Fruit fly (Drosophila melanogaster) whole organism, pupa: ENCODE data around the gene Ptp61F.

Experiments
- CG10348 ChIP-seq: fragments of 200-800 bp; sonication (Bioruptor generic); IDR thresholded peaks from 2 replicates; pipeline ENCODE4 v1.3.6; 2022; ENCODE audit warnings: missing biosample characterization, missing genetic modification characterization
- CG12605 ChIP-seq: fragments of 200-800 bp; sonication (Bioruptor generic); IDR thresholded peaks from 2 replicates; pipeline ENCODE4 v1.3.6; 2022; ENCODE audit warnings: missing biosample characterization, missing genetic modification characterization
- CG13204 ChIP-seq: fragments of 200-800 bp; sonication (Bioruptor generic); optimal IDR thresholded peaks from 2 replicates; lab custom pipeline; 2018; ENCODE audit warnings: missing biosample characterization, mild to moderate bottlenecking, missing genetic modification characterization, moderate library complexity
- CG14655 ChIP-seq: fragments of 200-800 bp; sonication (Bioruptor generic); optimal IDR thresholded peaks from 3 replicates; lab custom pipeline; 2017; ENCODE audit warnings: mild to moderate bottlenecking, missing biosample characterization, missing genetic modification reagents, missing genetic modification characterization
- CG15710 ChIP-seq: fragments of 200-800 bp; sonication (Bioruptor generic); optimal IDR thresholded peaks from 2 replicates; lab custom pipeline; 2018; ENCODE audit warnings: missing biosample characterization, mild to moderate bottlenecking, missing genetic modification characterization, moderate library complexity
- CG17806 ChIP-seq: fragments of 200-800 bp; sonication (Bioruptor generic); optimal IDR thresholded peaks from 2 replicates; lab custom pipeline; 2018; ENCODE audit warnings: missing biosample characterization, mild to moderate bottlenecking, missing genetic modification characterization, moderate library complexity
- CG32121 ChIP-seq: fragments of 200-800 bp; sonication (Bioruptor generic); IDR thresholded peaks from 2 replicates; pipeline ENCODE4 v1.3.6; 2022; ENCODE audit warnings: missing biosample characterization, missing genetic modification characterization
- CG34367 ChIP-seq: fragments of 200-800 bp; sonication (Bioruptor generic); optimal IDR thresholded peaks from 2 replicates; lab custom pipeline; 2018; ENCODE audit warnings: missing biosample characterization, mild to moderate bottlenecking, missing genetic modification characterization
- CG4496 ChIP-seq: fragments of 200-800 bp; sonication (Bioruptor generic); IDR thresholded peaks from 3 replicates; pipeline ENCODE4 v1.3.6; 2022; ENCODE audit warnings: missing biosample characterization, missing genetic modification characterization
- CG8159 ChIP-seq: fragments of 200-800 bp; sonication (Bioruptor generic); optimal IDR thresholded peaks from 3 replicates; lab custom pipeline; 2018; ENCODE audit warnings: missing biosample characterization, mild to moderate bottlenecking, missing genetic modification characterization, moderate library complexity
- CG8301 ChIP-seq: fragments of 200-800 bp; sonication (Bioruptor generic); optimal IDR thresholded peaks from 2 replicates; lab custom pipeline; 2018; ENCODE audit warnings: missing biosample characterization, mild to moderate bottlenecking, missing genetic modification characterization
- CG9948 ChIP-seq: fragments of 200-800 bp; sonication (Bioruptor generic); optimal IDR thresholded peaks from 2 replicates; lab custom pipeline; 2018; ENCODE audit warnings: missing biosample characterization, mild to moderate bottlenecking, missing genetic modification characterization, moderate library complexity
- D1 ChIP-seq: fragments of 200-800 bp; sonication (Bioruptor generic); optimal IDR thresholded peaks from 2 replicates; lab custom pipeline; 2018; ENCODE audit warnings: missing biosample characterization, mild to moderate bottlenecking, missing genetic modification characterization, moderate library complexity
- EcR ChIP-seq: fragments of 200-800 bp; sonication (Bioruptor generic); optimal IDR thresholded peaks from 3 replicates; lab custom pipeline; 2019; ENCODE audit warnings: missing biosample characterization, missing genetic modification characterization, mild to moderate bottlenecking, moderate library complexity, missing genetic modification reagents
- Ets98B ChIP-seq: fragments of 200-800 bp; sonication (Bioruptor generic); IDR thresholded peaks from 2 replicates; pipeline ENCODE4 v1.3.6; 2022; ENCODE audit warnings: missing biosample characterization, missing genetic modification characterization
- Pif1A ChIP-seq: fragments of 200-800 bp; sonication (Bioruptor generic); optimal IDR thresholded peaks from 3 replicates; lab custom pipeline; 2016; ENCODE audit warnings: missing biosample characterization, missing genetic modification characterization
- Pif1B ChIP-seq: fragments of 200-800 bp; sonication (Bioruptor generic); optimal IDR thresholded peaks from 3 replicates; lab custom pipeline; 2016; ENCODE audit warnings: missing biosample characterization, missing genetic modification characterization
- Snoo ChIP-seq: fragments of 200-800 bp; sonication (Bioruptor generic); optimal IDR thresholded peaks from 3 replicates; lab custom pipeline; 2017; ENCODE audit warnings: missing biosample characterization, mild to moderate bottlenecking, missing genetic modification characterization, inconsistent platforms
- fd96Ca ChIP-seq: fragments of 200-800 bp; sonication (Bioruptor generic); IDR thresholded peaks from 3 replicates; pipeline ENCODE4 v1.3.6; 2022; ENCODE audit warnings: missing biosample characterization, missing genetic modification characterization
- gl ChIP-seq: fragments of 200-800 bp; sonication (Bioruptor generic); optimal IDR thresholded peaks from 2 replicates; lab custom pipeline; 2018; ENCODE audit warnings: missing biosample characterization, mild to moderate bottlenecking, missing genetic modification characterization
- rn ChIP-seq: fragments of 200-800 bp; sonication (Bioruptor generic); IDR thresholded peaks from 2 replicates; pipeline ENCODE4 v1.3.6; 2022; ENCODE audit warnings: missing biosample characterization, missing genetic modification characterization

Gene Ptp61F

dm6 chr3L:1378862-1379543 is 96.1 kb downstream of the Ptp61F start:
- TF ChIP-seq gl (tag; lab: Kevin White, UChicago) (peak; percentile 59), CG12605 (GFP tag; lab: Robert Waterston, UW) (peak; percentile 92), Ets98B (GFP tag; lab: Robert Waterston, UW) (peak; percentile 93), fd96Ca (GFP tag; lab: Robert Waterston, UW) (peak; percentile 89), Snoo (peak; percentile 69), CG10348 (GFP tag; lab: Robert Waterston, UW) (no peak), D1 (tag; lab: Kevin White, UChicago) (no peak), CG9948 (tag; lab: Kevin White, UChicago) (peak; percentile 68), CG32121 (peak; percentile 91), CG4496 (GFP tag; lab: Robert Waterston, UW) (peak; percentile 95), Pif1A (GFP tag; lab: Kevin White, UChicago) (peak; percentile 84), CG17806 (peak; percentile 69), Pif1B (GFP tag; lab: Kevin White, UChicago) (peak; percentile 79), CG14655 (peak; percentile 91), EcR (GFP tag; lab: Kevin White, UChicago) (no peak), CG34367 (tag; lab: Kevin White, UChicago) (peak; percentile 67), CG8301 (peak; percentile 88), rn (GFP tag; lab: Robert Waterston, UW) (peak; percentile 82), CG13204 (GFP tag; lab: Kevin White, UChicago) (peak; percentile 43), CG8159 (tag; lab: Kevin White, UChicago) (peak; percentile 63), CG15710 (tag; lab: Kevin White, UChicago) (peak; percentile 71)
- TF ChIP-seq, all 21 proteins: peak for 18

- TF ChIP-seq gl (tag; lab: Kevin White, UChicago): no peak
- TF ChIP-seq CG4496 (GFP tag; lab: Robert Waterston, UW): no peak
- TF ChIP-seq rn (GFP tag; lab: Robert Waterston, UW): no peak
- no peak for TF ChIP-seq CG8301
- TF ChIP-seq CG8159 (tag; lab: Kevin White, UChicago): no peak
- TF ChIP-seq CG15710 (tag; lab: Kevin White, UChicago): no peak
- no peak for TF ChIP-seq CG9948 (tag; lab: Kevin White, UChicago)
- TF ChIP-seq D1 (tag; lab: Kevin White, UChicago): no peak
- no peak for TF ChIP-seq Ets98B (GFP tag; lab: Robert Waterston, UW)
- TF ChIP-seq CG10348 (GFP tag; lab: Robert Waterston, UW): no peak
- no peak for TF ChIP-seq Pif1A (GFP tag; lab: Kevin White, UChicago)
- no peak for TF ChIP-seq CG32121
- no peak for TF ChIP-seq EcR (GFP tag; lab: Kevin White, UChicago)
- no peak for TF ChIP-seq fd96Ca (GFP tag; lab: Robert Waterston, UW)
- TF ChIP-seq Snoo: no peak
- no peak for TF ChIP-seq Pif1B (GFP tag; lab: Kevin White, UChicago)
- no peak for TF ChIP-seq CG14655
- no peak for TF ChIP-seq CG34367 (tag; lab: Kevin White, UChicago)
- TF ChIP-seq CG17806: no peak
- TF ChIP-seq, all 21 proteins: peak for 0
These were observed 96.9 kb downstream of the Ptp61F start for dm6 chr3L:1378098-1378645.

dm6 chr3L:1376014-1376745 is 98.9 kb downstream of the Ptp61F start:
- TF ChIP-seq CG14655: peak; percentile 82
- no peak for TF ChIP-seq CG10348 (GFP tag; lab: Robert Waterston, UW)
- TF ChIP-seq CG17806: peak; percentile 70
- TF ChIP-seq Pif1B (GFP tag; lab: Kevin White, UChicago): peak; percentile 61
- no peak for TF ChIP-seq EcR (GFP tag; lab: Kevin White, UChicago)
- TF ChIP-seq D1 (tag; lab: Kevin White, UChicago): no peak
- TF ChIP-seq CG4496 (GFP tag; lab: Robert Waterston, UW): peak; percentile 87
- TF ChIP-seq fd96Ca (GFP tag; lab: Robert Waterston, UW): peak; percentile 84
- TF ChIP-seq CG15710 (tag; lab: Kevin White, UChicago): peak; percentile 57
- TF ChIP-seq rn (GFP tag; lab: Robert Waterston, UW): 0 out of 2 replicates have a peak, but pooled peaks have one; percentile 12
- TF ChIP-seq CG8159 (tag; lab: Kevin White, UChicago): peak; percentile 69
- no peak for TF ChIP-seq Snoo
- TF ChIP-seq CG34367 (tag; lab: Kevin White, UChicago): peak; percentile 57
- TF ChIP-seq CG32121: peak; percentile 80; the same call in 1 of the 2 replicates
- peak; percentile 72 for TF ChIP-seq CG8301
- peak; percentile 28 for TF ChIP-seq gl (tag; lab: Kevin White, UChicago)
- TF ChIP-seq Pif1A (GFP tag; lab: Kevin White, UChicago): peak; percentile 74
- TF ChIP-seq CG12605 (GFP tag; lab: Robert Waterston, UW): peak; percentile 46; the same call in 1 of the 2 replicates
- TF ChIP-seq CG9948 (tag; lab: Kevin White, UChicago): peak; percentile 42
- peak; percentile 29 for TF ChIP-seq CG13204 (GFP tag; lab: Kevin White, UChicago)
- TF ChIP-seq Ets98B (GFP tag; lab: Robert Waterston, UW): peak; percentile 85

- TF ChIP-seq CG34367 (tag; lab: Kevin White, UChicago) (peak; percentile 47), CG8159 (tag; lab: Kevin White, UChicago) (peak; percentile 34), CG9948 (tag; lab: Kevin White, UChicago) (peak; percentile 35), CG12605 (GFP tag; lab: Robert Waterston, UW) (peak; percentile 16; the same call in 1 of the 2 replicates), CG14655 (peak; percentile 34), EcR (GFP tag; lab: Kevin White, UChicago) (no peak), fd96Ca (GFP tag; lab: Robert Waterston, UW) (peak; percentile 77), D1 (tag; lab: Kevin White, UChicago) (no peak), gl (tag; lab: Kevin White, UChicago) (no peak), rn (GFP tag; lab: Robert Waterston, UW) (0 out of 2 replicates have a peak, but pooled peaks have one; percentile 44), Snoo (peak; percentile 45), CG17806 (no peak), CG4496 (GFP tag; lab: Robert Waterston, UW) (peak; percentile 85), CG32121 (peak; percentile 86), Ets98B (GFP tag; lab: Robert Waterston, UW) (peak; percentile 65), CG10348 (GFP tag; lab: Robert Waterston, UW) (peak; percentile 54; the same call in 1 of the 2 replicates), CG15710 (tag; lab: Kevin White, UChicago) (peak; percentile 49), Pif1A (GFP tag; lab: Kevin White, UChicago) (peak; percentile 55), CG8301 (peak; percentile 44)
These were observed 100.5 kb downstream of the Ptp61F start for dm6 chr3L:1374438-1375133.
